Fruit fly (Drosophila melanogaster) whole organism, adult: ENCODE data around the gene CG31917.

Experiments
- CG11617 ChIP-seq: fragments of 200-800 bp; sonication (Bioruptor generic); optimal IDR thresholded peaks from 2 replicates; lab custom pipeline; 2017; ENCODE audit warnings: mild to moderate bottlenecking, missing biosample characterization, missing genetic modification reagents, missing genetic modification characterization
- CG12768 ChIP-seq: fragments of 200-800 bp; sonication (Bioruptor generic); optimal IDR thresholded peaks from 2 replicates; lab custom pipeline; 2017; ENCODE audit warnings: missing biosample characterization, missing genetic modification characterization, mild to moderate bottlenecking, moderate library complexity, missing genetic modification reagents
- CG14711 ChIP-seq: fragments of 200-800 bp; sonication (Bioruptor generic); optimal IDR thresholded peaks from 2 replicates; lab custom pipeline; 2018; ENCODE audit warnings: missing biosample characterization, mild to moderate bottlenecking, missing genetic modification characterization, moderate library complexity
- CG1620 ChIP-seq: fragments of 200-800 bp; sonication (Bioruptor generic); optimal IDR thresholded peaks from 2 replicates; lab custom pipeline; 2016; ENCODE audit warnings: missing biosample characterization, missing genetic modification characterization
- CG33017 ChIP-seq: fragments of 200-800 bp; sonication (Bioruptor generic); optimal IDR thresholded peaks from 2 replicates; lab custom pipeline; 2018; ENCODE audit warnings: missing biosample characterization, mild to moderate bottlenecking, missing genetic modification characterization, moderate library complexity
- CG5204 ChIP-seq: fragments of 200-800 bp; sonication (Bioruptor generic); optimal IDR thresholded peaks from 2 replicates; lab custom pipeline; 2016; ENCODE audit warnings: missing biosample characterization, missing genetic modification characterization
- CG7045 ChIP-seq: fragments of 200-800 bp; sonication (Bioruptor generic); optimal IDR thresholded peaks from 2 replicates; lab custom pipeline; 2017; ENCODE audit warnings: missing biosample characterization, mild to moderate bottlenecking, missing genetic modification characterization
- CG7101 ChIP-seq: fragments of 200-800 bp; sonication (Bioruptor generic); optimal IDR thresholded peaks from 2 replicates; lab custom pipeline; 2018; ENCODE audit warnings: missing biosample characterization, mild to moderate bottlenecking, missing genetic modification characterization, moderate library complexity
- Clk ChIP-seq: fragments of 200-800 bp; sonication (Bioruptor generic); optimal IDR thresholded peaks from 2 replicates; lab custom pipeline; 2017; ENCODE audit warnings: missing biosample characterization, missing genetic modification characterization
- Crg-1 ChIP-seq: fragments of 200-800 bp; sonication (Bioruptor generic); optimal IDR thresholded peaks from 2 replicates; lab custom pipeline; 2016; ENCODE audit warnings: missing biosample characterization, missing genetic modification characterization
- Hr96 ChIP-seq: fragments of 200-800 bp; sonication (Bioruptor generic); optimal IDR thresholded peaks from 2 replicates; lab custom pipeline; 2016; ENCODE audit warnings: missing biosample characterization, missing genetic modification characterization
- Mnt ChIP-seq: fragments of 200-800 bp; sonication (Bioruptor generic); optimal IDR thresholded peaks from 2 replicates; lab custom pipeline; 2016; ENCODE audit warnings: missing biosample characterization, mild to moderate bottlenecking, missing genetic modification characterization
- bab1 ChIP-seq: fragments of 200-800 bp; sonication (Bioruptor generic); optimal IDR thresholded peaks from 3 replicates; lab custom pipeline; 2019; ENCODE audit warnings: missing biosample characterization, mild to moderate bottlenecking, missing genetic modification characterization, moderate library complexity
- cic ChIP-seq: fragments of 200-800 bp; sonication (Bioruptor generic); optimal IDR thresholded peaks from 2 replicates; lab custom pipeline; 2017; ENCODE audit warnings: missing biosample characterization, mild to moderate bottlenecking, missing genetic modification characterization, moderate library complexity
- cnc ChIP-seq, 2 experiments: fragments of >200 bp; optimal IDR thresholded peaks; 2 replicates each; lab custom pipeline; 2017
- kay ChIP-seq: fragments of 200-800 bp; sonication (Bioruptor generic); peaks from one replicate; lab custom pipeline; 2016; ENCODE audit warnings: missing biosample characterization, missing genetic modification characterization, borderline replicate concordance
- ovo ChIP-seq: fragments of 200-800 bp; sonication (Bioruptor generic); optimal IDR thresholded peaks from 2 replicates; lab custom pipeline; 2016; ENCODE audit warnings: missing biosample characterization, missing genetic modification characterization
- pad ChIP-seq: fragments of 200-800 bp; sonication (Bioruptor generic); optimal IDR thresholded peaks from 3 replicates; lab custom pipeline; 2017; ENCODE audit warnings: missing biosample characterization, missing genetic modification characterization, mild to moderate bottlenecking, moderate library complexity, missing genetic modification reagents
- tj ChIP-seq: fragments of 200-800 bp; sonication (Bioruptor generic); optimal IDR thresholded peaks from 3 replicates; lab custom pipeline; 2017; ENCODE audit warnings: missing biosample characterization, mild to moderate bottlenecking, missing genetic modification characterization, moderate library complexity
- toe ChIP-seq: fragments of 200-800 bp; sonication (Bioruptor generic); optimal IDR thresholded peaks from 2 replicates; lab custom pipeline; 2016; ENCODE audit warnings: missing biosample characterization, missing genetic modification characterization

The CG31917 gene

dm6 chr2L:5010784-5011260 is at the start of gene CG31917, which contains the start of the genes Tfb5 and SelT:
Gene CG31917, minus strand, starts transcription at chr2L:5010834.
Gene Tfb5, minus strand, starts transcription at chr2L:5010834.
Gene SelT, plus strand, starts transcription at chr2L:5010922.
- TF ChIP-seq pad (GFP tag; lab: Kevin White, UChicago): peak; percentile 85
- TF ChIP-seq bab1: peak; percentile 83
- TF ChIP-seq Clk: peak; percentile 20
- TF ChIP-seq CG12768 (GFP tag; lab: Kevin White, UChicago): peak; percentile 55
- TF ChIP-seq CG33017 (tag; lab: Kevin White, UChicago): peak; percentile 37
- peak; percentile 52 for TF ChIP-seq Crg-1 (GFP tag; lab: Kevin White, UChicago)
- no peak for TF ChIP-seq CG5204 (GFP tag; lab: Kevin White, UChicago)
- TF ChIP-seq CG11617: peak; percentile 73
- peak; percentile 58 for TF ChIP-seq CG14711 (tag; lab: Kevin White, UChicago)
- TF ChIP-seq ovo: peak; percentile 52
- no peak for TF ChIP-seq cic
- peak; percentile 61 for TF ChIP-seq CG7045 (GFP tag; lab: Kevin White, UChicago)
- TF ChIP-seq toe (GFP tag; lab: Kevin White, UChicago): peak; percentile 82
- peak; percentile 49 for TF ChIP-seq tj (GFP tag; lab: Kevin White, UChicago)
- no peak for TF ChIP-seq cnc (optimal IDR thresholded peaks at IDR 0.05; lab: Kevin White, UChicago)
- peak; percentile 56 for TF ChIP-seq Mnt (GFP tag; lab: Kevin White, UChicago)
- TF ChIP-seq CG7101: peak; percentile 73
- no peak for TF ChIP-seq kay (GFP tag; lab: Kevin White, UChicago)
- peak; percentile 78 for TF ChIP-seq CG1620
- peak; percentile 71 for TF ChIP-seq Hr96 (GFP tag; lab: Kevin White, UChicago)

DNA sequence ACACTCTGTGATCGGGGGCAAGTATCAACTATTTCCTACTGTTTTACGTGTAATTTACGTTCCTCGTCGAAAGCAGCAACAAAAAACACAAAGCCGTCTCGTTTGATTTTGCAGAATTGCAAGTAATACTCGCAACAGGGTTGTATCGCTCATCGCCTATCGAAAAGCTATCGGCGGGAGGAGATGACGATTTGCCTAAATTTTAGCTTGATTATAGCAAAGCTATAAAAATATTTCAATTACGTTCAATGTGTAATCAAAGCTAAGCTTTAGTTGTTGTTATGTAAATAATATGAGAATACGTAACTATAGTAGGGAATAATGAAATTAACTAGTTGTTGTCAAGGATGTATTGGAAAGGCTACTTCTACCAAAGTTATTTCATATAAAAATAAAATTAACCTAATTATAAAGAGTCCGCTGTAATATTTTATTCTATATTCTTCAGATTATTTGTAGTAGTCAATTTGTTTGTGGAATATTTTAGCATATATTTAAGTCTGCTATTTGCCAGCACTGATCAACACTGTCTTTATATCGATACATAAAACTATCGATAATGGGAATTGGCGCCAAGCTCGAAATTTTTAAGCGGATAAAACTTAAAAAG is 49.1 kb upstream of the CG31917 start, which contains the start of gene Rpn11:
Gene Rpn11 (minus strand): TSS at position 146 of the 610 bp plus-strand sequence.
- peak; percentile 72 for TF ChIP-seq CG11617
- peak; percentile 62 for TF ChIP-seq CG14711 (tag; lab: Kevin White, UChicago)
- no peak for TF ChIP-seq CG5204 (GFP tag; lab: Kevin White, UChicago)
- TF ChIP-seq bab1: peak; percentile 64
- peak; percentile 77 for TF ChIP-seq CG1620
- peak; percentile 74 for TF ChIP-seq CG33017 (tag; lab: Kevin White, UChicago)
- no peak for TF ChIP-seq cic
- TF ChIP-seq CG7045 (GFP tag; lab: Kevin White, UChicago): peak; percentile 51
- TF ChIP-seq Mnt (GFP tag; lab: Kevin White, UChicago): peak; percentile 28
- TF ChIP-seq CG7101: peak; percentile 56
- no peak for TF ChIP-seq toe (GFP tag; lab: Kevin White, UChicago)
- no peak for TF ChIP-seq Hr96 (GFP tag; lab: Kevin White, UChicago)
- peak; percentile 56 for TF ChIP-seq CG12768 (GFP tag; lab: Kevin White, UChicago)
- peak; percentile 23 for TF ChIP-seq Clk
- TF ChIP-seq ovo: peak; percentile 63
- peak; percentile 52 for TF ChIP-seq pad (GFP tag; lab: Kevin White, UChicago)
- TF ChIP-seq kay (GFP tag; lab: Kevin White, UChicago): no peak
- peak; percentile 57 for TF ChIP-seq Crg-1 (GFP tag; lab: Kevin White, UChicago)
- peak; percentile 97 for TF ChIP-seq tj (GFP tag; lab: Kevin White, UChicago)
- peak; percentile 94 to 98 for TF ChIP-seq cnc (optimal IDR thresholded peaks at IDR 0.05; lab: Kevin White, UChicago)

DNA sequence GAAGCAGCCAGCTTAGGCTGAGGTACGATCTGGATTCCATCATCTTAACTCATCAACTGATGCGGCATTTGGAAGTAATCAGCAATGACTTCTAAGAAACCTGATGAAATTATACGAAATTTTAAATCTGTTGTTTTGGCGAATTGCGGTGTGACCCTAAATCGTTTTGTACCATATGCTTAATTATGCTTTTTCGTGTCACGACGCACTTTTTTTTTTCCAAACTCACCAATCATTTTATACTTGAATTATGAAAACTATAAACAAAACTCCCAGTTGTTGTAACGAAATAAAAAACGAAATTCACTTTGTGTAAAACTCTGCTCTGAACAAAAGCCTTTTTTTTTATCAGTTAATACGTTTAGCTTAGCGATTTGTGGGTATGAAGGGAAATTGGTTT is 47.5 kb upstream of the CG31917 start, which contains the start of gene Nepl3:
Gene Nepl3 (minus strand): TSS at position 155 of the 400 bp plus-strand sequence.
- TF ChIP-seq kay (GFP tag; lab: Kevin White, UChicago) (no peak), CG11617 (no peak), CG1620 (no peak), toe (GFP tag; lab: Kevin White, UChicago) (no peak), cnc (optimal IDR thresholded peaks at IDR 0.05; lab: Kevin White, UChicago) (no peak), ovo (no peak), cic (no peak), CG14711 (tag; lab: Kevin White, UChicago) (no peak), Hr96 (GFP tag; lab: Kevin White, UChicago) (no peak), pad (GFP tag; lab: Kevin White, UChicago) (no peak), CG12768 (GFP tag; lab: Kevin White, UChicago) (no peak)

DNA sequence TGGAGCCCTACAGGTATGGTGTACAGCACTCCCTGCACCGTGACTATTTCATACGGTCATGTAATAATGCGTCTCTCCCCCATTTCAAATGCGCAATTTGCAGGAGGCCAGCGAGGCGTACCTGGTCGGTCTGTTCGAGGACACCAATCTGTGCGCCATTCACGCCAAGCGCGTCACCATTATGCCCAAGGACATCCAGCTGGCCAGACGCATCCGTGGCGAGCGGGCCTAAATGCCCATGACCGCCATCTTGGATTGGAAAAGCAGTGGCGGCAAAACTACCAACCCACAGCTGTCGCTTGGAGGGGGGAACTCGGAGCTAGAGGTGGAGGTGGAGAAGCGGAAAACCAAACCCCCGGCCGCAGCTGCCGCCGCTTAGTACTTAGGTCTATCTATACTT is 44.9 kb upstream of the CG31917 start:
- TF ChIP-seq CG11617: no peak
- TF ChIP-seq cic: peak; percentile 1
- no peak for TF ChIP-seq tj (GFP tag; lab: Kevin White, UChicago)
- TF ChIP-seq bab1: no peak

dm6 chr2L:5054953-5055352 is 44.3 kb upstream of the CG31917 start, which contains the start of the genes CG14036 and His3.3A:
Gene CG14036, minus strand, starts transcription at chr2L:5055016.
Gene His3.3A, plus strand, starts transcription at chr2L:5055058.
- peak; percentile 82 for TF ChIP-seq ovo
- peak; percentile 2 for TF ChIP-seq CG14711 (tag; lab: Kevin White, UChicago)
- TF ChIP-seq cic: peak; percentile 59
- TF ChIP-seq CG7101: peak; percentile 28
- peak; percentile 4 for TF ChIP-seq pad (GFP tag; lab: Kevin White, UChicago)
- TF ChIP-seq bab1: peak; percentile 40
- TF ChIP-seq Hr96 (GFP tag; lab: Kevin White, UChicago): no peak
- TF ChIP-seq cnc (optimal IDR thresholded peaks at IDR 0.05; lab: Kevin White, UChicago): no peak
- TF ChIP-seq CG7045 (GFP tag; lab: Kevin White, UChicago): no peak
- no peak for TF ChIP-seq CG5204 (GFP tag; lab: Kevin White, UChicago)
- TF ChIP-seq CG12768 (GFP tag; lab: Kevin White, UChicago): no peak
- no peak for TF ChIP-seq kay (GFP tag; lab: Kevin White, UChicago)
- peak; percentile 35 for TF ChIP-seq Crg-1 (GFP tag; lab: Kevin White, UChicago)
- TF ChIP-seq CG1620: peak; percentile 40
- no peak for TF ChIP-seq toe (GFP tag; lab: Kevin White, UChicago)
- no peak for TF ChIP-seq CG11617
- no peak for TF ChIP-seq CG33017 (tag; lab: Kevin White, UChicago)
- TF ChIP-seq Clk: no peak
- peak; percentile 10 for TF ChIP-seq Mnt (GFP tag; lab: Kevin White, UChicago)
- no peak for TF ChIP-seq tj (GFP tag; lab: Kevin White, UChicago)
